Worm (Caenorhabditis elegans) whole organism, L1 larva: ENCODE measurements around the gene F11E6.11.

Experiments
- C16A3.4 ChIP-seq: fragments of 150-350 bp; optimal IDR thresholded peaks from 2 replicates; lab custom pipeline; 2014; ENCODE audit warnings: missing biosample characterization, missing genetic modification characterization
- C34B4.2 ChIP-seq: sonication (generic microtip); optimal IDR thresholded peaks from 2 replicates; lab custom pipeline; 2017; ENCODE audit warnings: mild to moderate bottlenecking, missing genetic modification characterization, missing compliant biosample characterization
- F16B12.6 ChIP-seq: fragments of 150-350 bp; optimal IDR thresholded peaks from 2 replicates; lab custom pipeline; 2014; ENCODE audit warnings: missing biosample characterization, missing genetic modification characterization
- aha-1 ChIP-seq: fragments of 150-350 bp; optimal IDR thresholded peaks from 2 replicates; lab custom pipeline; 2014; ENCODE audit warnings: missing biosample characterization, missing genetic modification characterization
- ceh-63 ChIP-seq: fragments of 200-800 bp; sonication (Bioruptor generic); optimal IDR thresholded peaks from 2 replicates; lab custom pipeline; 2018; ENCODE audit warnings: mild to moderate bottlenecking, missing genetic modification characterization, missing compliant biosample characterization
- ceh-8 ChIP-seq: fragments of 200-800 bp; sonication (Bioruptor generic); optimal IDR thresholded peaks from 2 replicates; lab custom pipeline; 2018; ENCODE audit warnings: mild to moderate bottlenecking, missing genetic modification characterization, moderate library complexity, missing compliant biosample characterization
- ceh-82 ChIP-seq, 3 experiments: fragments of 150-350 bp in 1 of 3; sonication (generic microtip) in 2 of 3; optimal IDR thresholded peaks; 2 replicates each; lab custom pipeline; 2014 to 2017; ENCODE audit warnings: missing biosample characterization in 3 of 3, missing genetic modification characterization in 3 of 3
- ceh-88 ChIP-seq: fragments of 200-800 bp; sonication (Bioruptor generic); IDR thresholded peaks from 2 replicates; pipeline ENCODE4 v1.3.6; 2022; ENCODE audit warnings: missing genetic modification characterization, missing compliant biosample characterization
- dsc-1 ChIP-seq: sonication (generic microtip); optimal IDR thresholded peaks from 2 replicates; lab custom pipeline; 2016; ENCODE audit warnings: mild to moderate bottlenecking, missing genetic modification characterization, missing compliant biosample characterization
- efl-1 ChIP-seq, 4 experiments: fragments of 150-350 bp; optimal IDR thresholded peaks in 3 of 4; peaks in 1 of 4; 1 replicate in 1 of 4; 2 replicates in 3 of 4; lab custom pipeline; 2014; ENCODE audit warnings: missing biosample characterization in 2 of 4, missing genetic modification characterization in 2 of 4, missing genetic modification reagents in 2 of 4
- elt-2 ChIP-seq: sonication (generic microtip); optimal IDR thresholded peaks from 2 replicates; lab custom pipeline; 2016; ENCODE audit warnings: missing genetic modification characterization, mild to moderate bottlenecking, inconsistent platforms, missing compliant biosample characterization, missing genetic modification reagents
- ets-5 ChIP-seq: fragments of 200-800 bp; sonication (Bioruptor generic); IDR thresholded peaks from 2 replicates; pipeline ENCODE4 v1.3.6; 2022; ENCODE audit warnings: missing genetic modification characterization, missing compliant biosample characterization
- fkh-10 ChIP-seq: sonication (generic microtip); optimal IDR thresholded peaks from 2 replicates; lab custom pipeline; 2017; ENCODE audit warnings: missing biosample characterization, missing genetic modification reagents, missing genetic modification characterization
- fkh-4 ChIP-seq: sonication (generic microtip); optimal IDR thresholded peaks from 2 replicates; lab custom pipeline; 2016; ENCODE audit warnings: missing compliant biosample characterization, missing genetic modification characterization, borderline replicate concordance
- fkh-8 ChIP-seq: sonication (generic microtip); optimal IDR thresholded peaks from 2 replicates; lab custom pipeline; 2016; ENCODE audit warnings: mild to moderate bottlenecking, missing genetic modification characterization, missing compliant biosample characterization
- fos-1 ChIP-seq: fragments of 150-350 bp; optimal IDR thresholded peaks from 2 replicates; lab custom pipeline; 2014; ENCODE audit warnings: missing biosample characterization, missing genetic modification characterization
- grh-1 ChIP-seq: fragments of 200-800 bp; sonication (Bioruptor generic); IDR thresholded peaks from 2 replicates; pipeline ENCODE4 v1.3.6; 2022; ENCODE audit warnings: missing genetic modification reagents, missing genetic modification characterization, missing compliant biosample characterization
- hlh-17 ChIP-seq: fragments of 200-800 bp; sonication (Bioruptor generic); optimal IDR thresholded peaks from 2 replicates; lab custom pipeline; 2018; ENCODE audit warnings: missing genetic modification characterization, mild to moderate bottlenecking, missing compliant biosample characterization, moderate library complexity, borderline replicate concordance
- hpl-2 ChIP-seq: fragments of 150-350 bp; optimal IDR thresholded peaks from 2 replicates; lab custom pipeline; 2014; ENCODE audit warnings: missing biosample characterization, missing genetic modification reagents, missing genetic modification characterization
- isw-1 ChIP-seq: fragments of 200-800 bp; sonication (Bioruptor generic); IDR thresholded peaks from 2 replicates; pipeline ENCODE4 v1.3.6; 2022; ENCODE audit warnings: missing genetic modification characterization, missing compliant biosample characterization
- lin-13 ChIP-seq: fragments of 150-350 bp; optimal IDR thresholded peaks from 2 replicates; lab custom pipeline; 2014; ENCODE audit warnings: missing biosample characterization, missing genetic modification reagents, missing genetic modification characterization
- lin-14 ChIP-seq: fragments of 200-800 bp; sonication (Bioruptor generic); optimal IDR thresholded peaks from 2 replicates; lab custom pipeline; 2018; ENCODE audit warnings: mild to moderate bottlenecking, missing genetic modification characterization, moderate library complexity, missing compliant biosample characterization
- lin-15B ChIP-seq: fragments of 150-350 bp; sonication (generic microtip); optimal IDR thresholded peaks from 3 replicates; lab custom pipeline; 2014; ENCODE audit warnings: missing biosample characterization, missing genetic modification characterization
- lir-3 ChIP-seq: sonication (generic microtip); optimal IDR thresholded peaks from 2 replicates; lab custom pipeline; 2016; ENCODE audit warnings: mild to moderate bottlenecking, missing genetic modification characterization, moderate library complexity, missing compliant biosample characterization; ENCODE audit not compliant: poor library complexity
- lsy-2 ChIP-seq, 2 experiments: fragments of 150-350 bp; optimal IDR thresholded peaks; 2 replicates each; lab custom pipeline; 2014; ENCODE audit warnings: missing biosample characterization in 2 of 2, missing genetic modification characterization in 2 of 2
- nhr-11 ChIP-seq: fragments of 150-350 bp; optimal IDR thresholded peaks from 2 replicates; lab custom pipeline; 2014; ENCODE audit warnings: missing biosample characterization, missing genetic modification characterization
- nhr-19 ChIP-seq: fragments of 200-800 bp; sonication (Bioruptor generic); conservative IDR thresholded peaks from 2 replicates; pipeline ENCODE4 v1.3.6; 2022; ENCODE audit warnings: missing genetic modification characterization, missing compliant biosample characterization
- nhr-20 ChIP-seq: sonication (generic microtip); optimal IDR thresholded peaks from 2 replicates; lab custom pipeline; 2016; ENCODE audit warnings: mild to moderate bottlenecking, missing genetic modification characterization, missing compliant biosample characterization
- nhr-28 ChIP-seq: fragments of 150-350 bp; optimal IDR thresholded peaks from 2 replicates; lab custom pipeline; 2014; ENCODE audit warnings: missing biosample characterization, missing genetic modification characterization
- nhr-76 ChIP-seq: sonication (generic microtip); optimal IDR thresholded peaks from 2 replicates; lab custom pipeline; 2017; ENCODE audit warnings: missing biosample characterization, missing genetic modification characterization
- nhr-77 ChIP-seq: fragments of 150-350 bp; optimal IDR thresholded peaks from 2 replicates; lab custom pipeline; 2014; ENCODE audit warnings: missing biosample characterization, missing genetic modification characterization
- nhr-85 ChIP-seq: sonication (generic microtip); peaks from one replicate; lab custom pipeline; 2016; ENCODE audit warnings: missing genetic modification characterization, inconsistent platforms, missing compliant biosample characterization
- pag-3 ChIP-seq: sonication (generic microtip); optimal IDR thresholded peaks from 2 replicates; lab custom pipeline; 2017; ENCODE audit warnings: missing genetic modification characterization, mild to moderate bottlenecking, missing compliant biosample characterization, antibody characterized with exemption, borderline replicate concordance; ENCODE audit not compliant: insufficient read depth
- pqm-1 ChIP-seq: sonication (generic microtip); optimal IDR thresholded peaks from 3 replicates; lab custom pipeline; 2017; ENCODE audit warnings: missing biosample characterization, missing genetic modification characterization
- rnt-1 ChIP-seq: sonication (generic microtip); optimal IDR thresholded peaks from 2 replicates; lab custom pipeline; 2016; ENCODE audit warnings: mild to moderate bottlenecking, missing genetic modification characterization, moderate library complexity, missing compliant biosample characterization
- skn-1 ChIP-seq: fragments of 150-350 bp; optimal IDR thresholded peaks from 2 replicates; lab custom pipeline; 2014; ENCODE audit warnings: missing biosample characterization, missing genetic modification characterization
- snpc-4 ChIP-seq: fragments of 150-350 bp; optimal IDR thresholded peaks from 2 replicates; lab custom pipeline; 2014; ENCODE audit warnings: missing biosample characterization, missing genetic modification characterization
- snu-23 ChIP-seq: sonication (generic microtip); optimal IDR thresholded peaks from 2 replicates; lab custom pipeline; 2016; ENCODE audit warnings: missing genetic modification characterization, missing compliant biosample characterization
- sox-4 ChIP-seq: sonication (generic microtip); optimal IDR thresholded peaks from 2 replicates; lab custom pipeline; 2016; ENCODE audit warnings: missing genetic modification characterization, missing compliant biosample characterization
- swsn-7 ChIP-seq: sonication (generic microtip); optimal IDR thresholded peaks from 2 replicates; lab custom pipeline; 2016; ENCODE audit warnings: missing genetic modification characterization, missing compliant biosample characterization
- tbx-2 ChIP-seq: sonication (generic microtip); optimal IDR thresholded peaks from 2 replicates; lab custom pipeline; 2016; ENCODE audit warnings: missing genetic modification characterization, missing compliant biosample characterization
- tlp-1 ChIP-seq: fragments of 150-350 bp; optimal IDR thresholded peaks from 2 replicates; lab custom pipeline; 2014; ENCODE audit warnings: missing biosample characterization, missing genetic modification characterization
- unc-62 ChIP-seq: fragments of 150-350 bp; optimal IDR thresholded peaks from 2 replicates; lab custom pipeline; 2014; ENCODE audit warnings: missing biosample characterization, missing genetic modification reagents, missing genetic modification characterization
- unc-86 ChIP-seq: sonication (generic microtip); optimal IDR thresholded peaks from 2 replicates; lab custom pipeline; 2016; ENCODE audit warnings: missing genetic modification characterization, missing compliant biosample characterization
- vab-15 ChIP-seq: sonication (generic microtip); optimal IDR thresholded peaks from 2 replicates; lab custom pipeline; 2017; ENCODE audit warnings: missing genotype, mild to moderate bottlenecking, missing genetic modification characterization, missing compliant biosample characterization
- xbp-1 ChIP-seq: sonication (generic microtip); optimal IDR thresholded peaks from 2 replicates; lab custom pipeline; 2016; ENCODE audit warnings: missing genetic modification characterization, missing compliant biosample characterization
- zag-1 ChIP-seq: fragments of 150-350 bp; optimal IDR thresholded peaks from 2 replicates; lab custom pipeline; 2014; ENCODE audit warnings: missing biosample characterization, missing genetic modification characterization
- ztf-4 ChIP-seq: fragments of 150-350 bp; optimal IDR thresholded peaks from 2 replicates; lab custom pipeline; 2014; ENCODE audit warnings: missing biosample characterization, missing genetic modification characterization

The F11E6.11 gene

DNA sequence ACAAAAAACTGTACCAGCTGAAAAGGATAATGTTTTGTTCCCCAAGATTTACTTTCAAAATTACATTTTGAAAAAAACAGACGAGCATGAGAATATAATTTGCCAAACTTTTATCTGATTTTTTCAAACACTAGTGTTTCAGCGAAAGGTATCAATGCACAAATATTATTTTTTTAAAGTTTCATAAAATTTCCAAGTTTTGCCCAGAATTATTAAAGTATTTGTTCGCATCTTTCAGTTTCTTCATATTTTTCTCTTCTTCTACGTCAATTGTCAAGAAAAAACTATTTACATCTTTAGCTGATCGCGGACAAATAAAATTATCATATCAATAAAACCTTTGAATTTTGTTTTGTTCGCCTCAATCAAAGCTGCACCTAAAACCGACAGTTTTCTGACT, 5.6 kb upstream of the F11E6.11 start, which contains the start of gene C06A12.8:
TSS of gene C06A12.8 (plus strand) at position 301 of the 400 bp plus-strand sequence.
- no peak for TF ChIP-seq C34B4.2 (tag; lab: Kevin White, UChicago)
- TF ChIP-seq nhr-77: no peak
- TF ChIP-seq snu-23: no peak
- no peak for TF ChIP-seq nhr-85
- TF ChIP-seq sox-4: no peak
- TF ChIP-seq xbp-1: no peak
- TF ChIP-seq nhr-19 (GFP tag; lab: Robert Waterston, UW): no peak
- TF ChIP-seq nhr-28 (tag; lab: Kevin White, UChicago): no peak
- TF ChIP-seq pqm-1 (tag; lab: Kevin White, UChicago): no peak
- TF ChIP-seq fkh-8 (tag; lab: Kevin White, UChicago): no peak
- no peak for TF ChIP-seq efl-1 (optimal IDR thresholded peaks at IDR 0.05; lab: Kevin White, UChicago)
- TF ChIP-seq efl-1 (GFP tag; optimal IDR thresholded peaks at IDR 0.05 in 1 of 2; lab: Kevin White, UChicago): no peak
- TF ChIP-seq fos-1: no peak
- no peak for TF ChIP-seq isw-1 (GFP tag; lab: Robert Waterston, UW)

DNA sequence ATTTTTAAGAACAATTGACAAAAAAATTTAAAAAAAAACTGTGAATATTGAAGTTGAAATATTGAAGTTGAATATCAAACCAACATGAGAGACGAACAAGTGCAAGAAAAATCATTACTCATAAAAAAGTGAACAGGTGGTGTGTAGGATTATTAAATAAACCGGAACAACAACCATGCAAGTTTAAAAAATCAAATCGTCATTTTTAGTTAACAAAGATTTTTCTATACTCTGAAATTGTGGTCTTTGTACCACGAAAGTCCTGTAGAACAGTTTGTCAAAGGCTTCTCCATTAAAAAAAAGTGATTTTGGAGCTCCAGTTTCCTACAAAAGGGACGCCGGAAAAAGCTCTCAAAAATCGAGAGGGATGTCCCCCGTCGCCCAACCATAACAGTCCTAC, 2.6 kb upstream of the F11E6.11 start, which contains the start of gene C06A12.19:
TSS of gene C06A12.19 (minus strand) at position 101 of the 400 bp plus-strand sequence.
- TF ChIP-seq lir-3 (tag; lab: Kevin White, UChicago) (no peak), ceh-82 (tag; optimal IDR thresholded peaks at IDR 0.05; lab: Kevin White, UChicago) (no peak), pag-3 (tag; lab: Kevin White, UChicago) (no peak), unc-62 (GFP tag; lab: Kevin White, UChicago) (no peak), lin-15B (no peak), ceh-8 (GFP tag; lab: Kevin White, UChicago) (no peak), zag-1 (tag; lab: Kevin White, UChicago) (no peak), F16B12.6 (tag; lab: Kevin White, UChicago) (no peak), nhr-76 (tag; lab: Kevin White, UChicago) (no peak), grh-1 (no peak), hpl-2 (no peak), fkh-4 (no peak), C16A3.4 (tag; lab: Kevin White, UChicago) (no peak), nhr-77 (no peak), tbx-2 (no peak), lin-13 (GFP tag; lab: Kevin White, UChicago) (no peak), fkh-10 (no peak), vab-15 (no peak), skn-1 (tag; lab: Kevin White, UChicago) (no peak), fos-1 (no peak)

DNA sequence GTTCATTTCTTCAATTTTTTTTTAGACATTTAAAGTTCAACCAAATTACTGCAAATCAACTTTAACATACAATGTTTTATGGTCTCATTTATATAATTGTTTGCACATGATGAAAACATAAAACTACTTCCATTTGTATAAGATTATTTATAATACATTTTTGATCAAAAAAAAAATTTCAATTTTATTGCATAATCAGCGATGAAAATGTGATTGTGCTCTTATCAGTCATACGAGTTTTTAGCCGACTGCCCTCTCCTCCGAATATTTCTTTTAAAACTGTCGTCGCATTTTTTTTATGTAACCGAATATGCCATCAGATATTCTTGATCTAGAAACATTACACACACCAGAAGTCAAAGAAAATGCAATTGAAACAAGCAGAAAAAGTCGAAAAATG, 2.2 kb upstream of the F11E6.11 start, which contains the start of gene F08A7.1:
TSS of gene F08A7.1 (plus strand) at position 191 of the 400 bp plus-strand sequence.
- TF ChIP-seq fkh-8 (tag; lab: Kevin White, UChicago): no peak
- peak; percentile 63 for TF ChIP-seq elt-2
- peak; percentile 32 for TF ChIP-seq nhr-85
- TF ChIP-seq, all 84 proteins: peak for 2

DNA sequence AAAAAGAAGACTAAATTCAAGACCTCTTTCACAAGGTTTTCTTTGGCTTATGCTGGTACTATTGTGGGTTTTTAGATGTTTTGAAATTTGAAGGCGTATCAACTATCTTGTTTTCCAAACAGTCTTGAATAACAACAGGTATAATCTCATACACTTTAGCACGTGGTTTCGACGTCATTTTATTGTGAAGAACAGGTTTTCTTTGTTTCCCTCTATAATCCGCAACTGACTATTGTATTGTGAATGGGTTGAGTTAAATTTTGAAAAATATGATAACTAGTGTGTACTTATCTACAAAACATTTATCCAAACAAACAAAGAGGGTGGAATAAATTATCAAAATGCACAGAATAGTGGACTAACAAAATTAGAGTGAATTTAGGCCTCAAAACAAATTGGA, 1.4 kb upstream of the F11E6.11 start:
- TF ChIP-seq dsc-1 (tag; lab: Kevin White, UChicago): no peak
- TF ChIP-seq hlh-17 (GFP tag; lab: Kevin White, UChicago): no peak
- no peak for TF ChIP-seq lsy-2 (tag; optimal IDR thresholded peaks at IDR 0.05; lab: Kevin White, UChicago)
- no peak for TF ChIP-seq unc-86 (tag; lab: Kevin White, UChicago)
- TF ChIP-seq efl-1 (optimal IDR thresholded peaks at IDR 0.05; lab: Kevin White, UChicago): no peak
- peak in 1 of 2 experiments; percentile 33 for TF ChIP-seq efl-1 (GFP tag; optimal IDR thresholded peaks at IDR 0.05 in 1 of 2; lab: Kevin White, UChicago)
- TF ChIP-seq nhr-19 (GFP tag; lab: Robert Waterston, UW): no peak
- TF ChIP-seq snpc-4 (tag; lab: Kevin White, UChicago): no peak
- TF ChIP-seq ztf-4 (tag; lab: Kevin White, UChicago): no peak
- TF ChIP-seq snu-23: peak; percentile 65
- TF ChIP-seq ceh-88 (GFP tag; lab: Robert Waterston, UW): no peak
- no peak for TF ChIP-seq vab-15
- TF ChIP-seq nhr-20: peak; percentile 67
- no peak for TF ChIP-seq rnt-1
- TF ChIP-seq swsn-7: no peak
- TF ChIP-seq nhr-11: no peak
- TF ChIP-seq tlp-1 (tag; lab: Kevin White, UChicago): no peak
- TF ChIP-seq aha-1 (tag; lab: Kevin White, UChicago): no peak
- no peak for TF ChIP-seq ceh-63 (GFP tag; lab: Kevin White, UChicago)
- TF ChIP-seq fkh-4: no peak
- no peak for TF ChIP-seq tbx-2
- TF ChIP-seq lin-14: peak; percentile 39
- peak; percentile 79 for TF ChIP-seq nhr-85
- no peak for TF ChIP-seq ets-5 (GFP tag; lab: Robert Waterston, UW)
- no peak for TF ChIP-seq lin-13 (GFP tag; lab: Kevin White, UChicago)
